Worm (Caenorhabditis elegans) whole organism, L2 larva: ENCODE measurements around the gene mpz-3.

Experiments used
- C34F6.9 ChIP-seq: fragments of 150-350 bp; optimal IDR thresholded peaks from 2 replicates; lab custom pipeline; 2014; ENCODE audit warnings: missing biosample characterization, missing genetic modification characterization
- F13H6.1 ChIP-seq: sonication (generic microtip); optimal IDR thresholded peaks from 2 replicates; lab custom pipeline; 2016; ENCODE audit warnings: missing genetic modification characterization, missing compliant biosample characterization
- R02D3.7 ChIP-seq: fragments of 150-350 bp; optimal IDR thresholded peaks from 2 replicates; lab custom pipeline; 2014; ENCODE audit warnings: missing biosample characterization, missing genetic modification characterization
- Y55F3AM.14 ChIP-seq: fragments of 200-800 bp; sonication (Bioruptor generic); optimal IDR thresholded peaks from 2 replicates; lab custom pipeline; 2018; ENCODE audit warnings: mild to moderate bottlenecking, missing genetic modification characterization, missing compliant biosample characterization
- ZK546.5 ChIP-seq: sonication (generic microtip); optimal IDR thresholded peaks from 2 replicates; lab custom pipeline; 2017; ENCODE audit warnings: missing biosample characterization, missing genetic modification characterization
- alr-1 ChIP-seq: fragments of 150-350 bp; optimal IDR thresholded peaks from 2 replicates; lab custom pipeline; 2014; ENCODE audit warnings: missing biosample characterization, missing genetic modification characterization
- aly-2 ChIP-seq: fragments of 150-350 bp; optimal IDR thresholded peaks from 2 replicates; lab custom pipeline; 2014; ENCODE audit warnings: missing biosample characterization, missing genetic modification characterization
- blmp-1 ChIP-seq: sonication (generic microtip); optimal IDR thresholded peaks from 2 replicates; lab custom pipeline; 2017; ENCODE audit warnings: missing genetic modification characterization, mild to moderate bottlenecking, missing compliant biosample characterization, antibody characterized with exemption, moderate library complexity; ENCODE audit not compliant: insufficient read depth
- ceh-82 ChIP-seq: fragments of 150-350 bp; optimal IDR thresholded peaks from 2 replicates; lab custom pipeline; 2014; ENCODE audit warnings: missing biosample characterization, missing genetic modification characterization
- crh-2 ChIP-seq: sonication (generic microtip); optimal IDR thresholded peaks from 2 replicates; lab custom pipeline; 2017; ENCODE audit warnings: missing biosample characterization, missing genetic modification characterization
- elt-3 ChIP-seq: sonication (generic microtip); optimal IDR thresholded peaks from 2 replicates; lab custom pipeline; 2017; ENCODE audit warnings: missing biosample characterization, missing genetic modification characterization
- fos-1 ChIP-seq: fragments of 150-350 bp; optimal IDR thresholded peaks from 2 replicates; lab custom pipeline; 2014; ENCODE audit warnings: missing biosample characterization, missing genetic modification characterization
- gmeb-1 ChIP-seq: fragments of 150-350 bp; optimal IDR thresholded peaks from 2 replicates; lab custom pipeline; 2014; ENCODE audit warnings: missing biosample characterization, missing genetic modification characterization
- lin-11 ChIP-seq: fragments of 150-350 bp; sonication (generic microtip); optimal IDR thresholded peaks from 2 replicates; lab custom pipeline; 2014; ENCODE audit warnings: missing biosample characterization, missing genetic modification characterization, inconsistent platforms, mixed read lengths
- lin-13 ChIP-seq: fragments of 150-350 bp; optimal IDR thresholded peaks from 2 replicates; lab custom pipeline; 2014; ENCODE audit warnings: missing biosample characterization, missing genetic modification reagents, missing genetic modification characterization
- lsy-2 ChIP-seq, 2 experiments: fragments of 150-350 bp in 1 of 2; sonication (generic microtip) in 1 of 2; optimal IDR thresholded peaks; 2 replicates each; lab custom pipeline; 2014 to 2017; ENCODE audit warnings: missing biosample characterization in 2 of 2, missing genetic modification characterization in 2 of 2
- mab-5 ChIP-seq: fragments of 150-350 bp; optimal IDR thresholded peaks from 2 replicates; lab custom pipeline; 2014; ENCODE audit warnings: missing biosample characterization, missing genetic modification characterization
- mbf-1 ChIP-seq: sonication (generic microtip); optimal IDR thresholded peaks from 2 replicates; lab custom pipeline; 2017; ENCODE audit warnings: missing biosample characterization, missing genetic modification characterization
- mdl-1 ChIP-seq, 2 experiments: fragments of 150-350 bp in 1 of 2; sonication (generic microtip) in 1 of 2; optimal IDR thresholded peaks; 2 replicates each; lab custom pipeline; 2017; ENCODE audit warnings: missing biosample characterization in 2 of 2, missing genetic modification characterization in 2 of 2
- nhr-11 ChIP-seq: fragments of 150-350 bp; optimal IDR thresholded peaks from 2 replicates; lab custom pipeline; 2014; ENCODE audit warnings: missing biosample characterization, missing genetic modification characterization
- nhr-129 ChIP-seq: fragments of 150-350 bp; optimal IDR thresholded peaks from 2 replicates; lab custom pipeline; 2014; ENCODE audit warnings: missing biosample characterization, missing genetic modification characterization
- nhr-21 ChIP-seq: fragments of 150-350 bp; optimal IDR thresholded peaks from 2 replicates; lab custom pipeline; 2014; ENCODE audit warnings: missing biosample characterization, missing genetic modification characterization
- nhr-25 ChIP-seq: fragments of 150-350 bp; sonication (generic microtip); optimal IDR thresholded peaks from 3 replicates; lab custom pipeline; 2014; ENCODE audit warnings: missing biosample characterization, missing genetic modification characterization
- peb-1 ChIP-seq: fragments of 150-350 bp; optimal IDR thresholded peaks from 2 replicates; lab custom pipeline; 2014; ENCODE audit warnings: missing biosample characterization, missing genetic modification characterization
- sem-4 ChIP-seq: fragments of 150-350 bp; optimal IDR thresholded peaks from 2 replicates; lab custom pipeline; 2014; ENCODE audit warnings: missing biosample characterization, missing genetic modification reagents, missing genetic modification characterization
- skn-1 ChIP-seq: sonication (generic microtip); optimal IDR thresholded peaks from 2 replicates; lab custom pipeline; 2017; ENCODE audit warnings: missing biosample characterization, missing genetic modification characterization
- sma-3 ChIP-seq: sonication (generic microtip); optimal IDR thresholded peaks from 2 replicates; lab custom pipeline; 2016; ENCODE audit warnings: missing genetic modification reagents, missing genetic modification characterization, missing compliant biosample characterization
- sma-9 ChIP-seq, 2 experiments: fragments of 150-350 bp in 1 of 2; sonication (generic microtip) in 1 of 2; optimal IDR thresholded peaks; 2 replicates each; lab custom pipeline; 2014 to 2016; ENCODE audit warnings: missing genetic modification characterization in 2 of 2, mild to moderate bottlenecking in 1 of 2, missing biosample characterization in 1 of 2, missing compliant biosample characterization in 1 of 2, missing genetic modification reagents in 1 of 2, moderate library complexity in 1 of 2
- snpc-4 ChIP-seq: fragments of 150-350 bp; optimal IDR thresholded peaks from 2 replicates; lab custom pipeline; 2014; ENCODE audit warnings: missing biosample characterization, missing genetic modification characterization
- unc-39 ChIP-seq: fragments of 150-350 bp; optimal IDR thresholded peaks from 2 replicates; lab custom pipeline; 2014; ENCODE audit warnings: missing biosample characterization, missing genetic modification characterization
- unc-55 ChIP-seq: fragments of 150-350 bp; sonication (generic microtip); optimal IDR thresholded peaks from 3 replicates; lab custom pipeline; 2014; ENCODE audit warnings: missing biosample characterization, missing genetic modification reagents, missing genetic modification characterization
- unc-62 ChIP-seq: fragments of 150-350 bp; optimal IDR thresholded peaks from 2 replicates; lab custom pipeline; 2014; ENCODE audit warnings: missing biosample characterization, missing genetic modification reagents, missing genetic modification characterization
- zag-1 ChIP-seq: fragments of 150-350 bp; optimal IDR thresholded peaks from 2 replicates; lab custom pipeline; 2014; ENCODE audit warnings: missing biosample characterization, missing genetic modification characterization
- ztf-11 ChIP-seq: sonication (generic microtip); optimal IDR thresholded peaks from 2 replicates; lab custom pipeline; 2017; ENCODE audit warnings: missing biosample characterization, missing genetic modification characterization

The mpz-3 gene

DNA sequence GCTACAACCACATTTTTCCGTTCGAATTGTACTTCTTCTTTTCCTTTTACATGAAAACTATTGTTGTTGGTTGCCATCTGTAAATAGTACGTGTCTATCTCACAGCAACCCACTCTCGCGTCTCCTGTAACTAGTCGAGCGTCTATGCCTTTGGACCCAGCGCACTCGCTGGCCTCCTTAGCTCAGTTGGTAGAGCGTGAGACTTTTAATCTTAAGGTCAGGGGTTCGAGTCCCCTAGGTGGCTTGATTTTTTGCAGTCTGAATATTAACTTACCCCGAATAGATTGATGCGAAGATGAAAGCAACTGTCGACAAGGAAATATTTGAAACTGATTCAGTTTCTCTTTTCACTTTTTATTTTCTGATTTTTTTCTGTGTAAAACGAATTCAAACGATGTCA lies at the start of gene mpz-3:
TSS of gene mpz-3 (minus strand) at position 320 of the 400 bp plus-strand sequence.
- TF ChIP-seq C34F6.9 (peak; percentile 37), R02D3.7 (tag; lab: Kevin White, UChicago) (no peak), unc-39 (no peak), lin-13 (GFP tag; lab: Kevin White, UChicago) (peak; percentile 5), snpc-4 (tag; lab: Kevin White, UChicago) (no peak), skn-1 (tag; lab: Kevin White, UChicago) (no peak), nhr-129 (tag; lab: Kevin White, UChicago) (peak; percentile 68), mab-5 (tag; lab: Kevin White, UChicago) (no peak), crh-2 (tag; lab: Kevin White, UChicago) (peak; percentile 18), F13H6.1 (peak; percentile 28), sma-3 (GFP tag; lab: Kevin White, UChicago) (peak; percentile 48), gmeb-1 (tag; lab: Kevin White, UChicago) (peak; percentile 51), sem-4 (tag; lab: Kevin White, UChicago) (no peak), nhr-21 (tag; lab: Kevin White, UChicago) (peak; percentile 50), blmp-1 (tag; lab: Kevin White, UChicago) (no peak), sma-9 (GFP tag; optimal IDR thresholded peaks at IDR 0.05; lab: Kevin White, UChicago) (peak; percentile 63), sma-9 (tag; optimal IDR thresholded peaks at IDR 0.05; lab: Kevin White, UChicago) (no peak), lin-11 (tag; lab: Kevin White, UChicago) (peak; percentile 4), mdl-1 (tag; optimal IDR thresholded peaks at IDR 0.05; lab: Kevin White, UChicago) (no peak), fos-1 (peak; percentile 57), elt-3 (tag; lab: Kevin White, UChicago) (no peak)

DNA sequence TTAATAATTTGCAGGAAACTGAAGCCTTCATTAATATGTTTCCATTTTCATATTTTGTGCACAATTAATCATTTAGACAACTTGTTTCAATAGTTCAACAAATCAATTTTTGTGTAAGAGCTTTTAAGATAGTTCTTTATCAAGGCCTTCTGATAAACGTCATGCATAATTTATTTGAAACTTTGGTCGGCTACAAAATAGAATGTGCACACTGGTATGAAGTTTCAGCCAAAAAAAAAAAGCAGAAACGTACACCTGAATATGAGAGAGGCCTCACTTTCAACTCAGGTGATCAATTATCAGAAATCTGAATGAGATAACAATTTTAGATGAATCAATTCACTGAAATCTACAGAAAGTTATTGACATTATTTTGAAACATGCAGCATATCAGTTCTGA lies 49.3 kb upstream of the mpz-3 start:
- TF ChIP-seq Y55F3AM.14 (GFP tag; lab: Kevin White, UChicago) (no peak), fos-1 (peak; percentile 18)
- TF ChIP-seq, all 48 proteins: peak for 1

DNA sequence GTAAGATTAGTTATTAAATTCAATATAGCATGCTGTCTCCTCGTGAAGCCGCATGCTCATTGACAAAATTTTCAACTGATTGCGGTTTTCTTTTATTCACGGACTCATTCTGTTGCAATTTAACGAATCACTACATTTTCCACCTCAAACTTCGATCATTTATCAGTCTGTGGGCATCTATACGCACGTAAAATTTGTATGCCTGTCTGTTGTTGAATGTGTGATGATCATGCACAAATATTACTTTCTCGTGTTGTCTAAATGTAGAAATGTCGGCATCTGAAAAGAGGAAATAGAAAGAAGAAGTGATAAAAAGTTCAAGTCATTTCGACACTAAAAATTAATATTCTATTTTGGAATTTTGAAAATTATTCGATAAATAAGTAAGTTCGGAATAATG lies 47.3 kb upstream of the mpz-3 start:
- TF ChIP-seq crh-2 (tag; lab: Kevin White, UChicago) (peak; percentile 48), fos-1 (peak; percentile 87), peb-1 (tag; lab: Kevin White, UChicago) (no peak), sma-9 (GFP tag; optimal IDR thresholded peaks at IDR 0.05; lab: Kevin White, UChicago) (peak; percentile 22), sma-9 (tag; optimal IDR thresholded peaks at IDR 0.05; lab: Kevin White, UChicago) (no peak), F13H6.1 (peak; percentile 3)

DNA sequence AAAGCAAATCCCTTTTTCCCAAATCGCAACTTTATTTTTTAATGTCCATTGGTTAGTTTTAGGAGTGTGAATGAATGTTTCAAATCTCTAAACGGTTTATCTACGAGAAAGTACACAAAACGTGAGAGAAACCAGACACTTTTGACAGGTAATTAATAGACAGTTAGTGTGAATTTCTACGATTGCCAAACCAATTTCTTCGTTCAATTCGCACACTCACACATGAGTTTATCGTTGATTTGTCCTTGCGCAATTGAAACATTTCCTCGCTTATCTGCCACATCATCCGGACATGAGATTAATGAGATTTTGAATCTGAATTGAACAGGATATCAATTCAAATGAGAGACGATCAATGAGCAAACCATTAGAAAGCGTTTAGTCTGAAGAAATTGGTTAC lies 45.1 kb upstream of the mpz-3 start:
- TF ChIP-seq ztf-11 (tag; lab: Kevin White, UChicago) (no peak), unc-39 (no peak), nhr-11 (no peak), blmp-1 (tag; lab: Kevin White, UChicago) (no peak), sma-9 (GFP tag; optimal IDR thresholded peaks at IDR 0.05; lab: Kevin White, UChicago) (no peak), sma-9 (tag; optimal IDR thresholded peaks at IDR 0.05; lab: Kevin White, UChicago) (no peak), C34F6.9 (no peak), unc-55 (GFP tag; lab: Kevin White, UChicago) (no peak), aly-2 (no peak)

DNA sequence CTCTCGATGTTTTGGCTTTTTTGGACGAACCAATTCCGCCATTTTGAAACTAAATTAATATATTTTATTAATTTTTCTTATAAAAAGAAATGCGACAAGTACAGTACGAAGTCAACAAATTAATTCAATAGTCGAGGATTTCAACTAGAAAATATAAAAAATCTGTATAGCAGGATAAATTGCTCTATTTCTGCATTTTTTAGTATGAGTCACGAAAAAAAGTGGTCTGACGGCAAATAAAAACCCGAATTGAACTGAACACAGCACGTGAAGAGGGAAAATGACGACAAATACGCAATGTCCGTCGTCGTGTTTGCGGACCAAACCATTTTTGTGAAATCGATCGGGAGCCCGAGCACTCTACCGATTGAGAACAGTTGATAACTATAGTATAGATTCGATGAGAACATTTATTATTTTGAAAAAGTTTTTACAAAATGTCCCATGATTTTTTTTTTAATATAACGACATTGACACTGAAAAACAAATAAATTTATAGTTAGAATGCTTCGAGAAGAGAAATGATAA lies 44.2 kb upstream of the mpz-3 start, which contains the start of gene epg-5:
TSS of gene epg-5 (minus strand) at position 51 of the 528 bp plus-strand sequence.
- TF ChIP-seq lin-11 (tag; lab: Kevin White, UChicago) (peak; percentile 6), gmeb-1 (tag; lab: Kevin White, UChicago) (no peak), nhr-21 (tag; lab: Kevin White, UChicago) (no peak), alr-1 (no peak), skn-1 (tag; lab: Kevin White, UChicago) (no peak), zag-1 (tag; lab: Kevin White, UChicago) (no peak), C34F6.9 (peak; percentile 67), fos-1 (peak; percentile 47), nhr-129 (tag; lab: Kevin White, UChicago) (peak; percentile 59), mdl-1 (tag; optimal IDR thresholded peaks at IDR 0.05; lab: Kevin White, UChicago) (peak in 1 of 2 experiments; percentile 19), nhr-25 (tag; lab: Kevin White, UChicago) (no peak), aly-2 (no peak), mbf-1 (tag; lab: Kevin White, UChicago) (no peak), ZK546.5 (no peak), peb-1 (tag; lab: Kevin White, UChicago) (no peak), unc-62 (GFP tag; lab: Kevin White, UChicago) (no peak), lsy-2 (tag; optimal IDR thresholded peaks at IDR 0.05; lab: Kevin White, UChicago) (peak in 1 of 2 experiments; percentile 61), R02D3.7 (tag; lab: Kevin White, UChicago) (no peak), ceh-82 (tag; lab: Kevin White, UChicago) (no peak), sem-4 (tag; lab: Kevin White, UChicago) (no peak)
